Worm (Caenorhabditis elegans) whole organism, L4/young adult: ENCODE measurements around the gene cpx-2.

Source experiments
- W03F9.2 ChIP-seq: fragments of 150-350 bp; optimal IDR thresholded peaks from 2 replicates; lab custom pipeline; 2014; ENCODE audit warnings: missing biosample characterization, missing genetic modification characterization
- dao-5 ChIP-seq: sonication (generic microtip); optimal IDR thresholded peaks from 2 replicates; lab custom pipeline; 2016; ENCODE audit warnings: missing genotype, missing genetic modification characterization, moderate library complexity, missing compliant biosample characterization
- him-1 ChIP-seq: sonication (generic microtip); optimal IDR thresholded peaks from 2 replicates; lab custom pipeline; 2016; ENCODE audit warnings: missing genotype, missing genetic modification reagents, missing genetic modification characterization, missing compliant biosample characterization

- TF ChIP-seq W03F9.2 (tag; lab: Kevin White, UChicago), result no peak
- TF ChIP-seq him-1 (tag; lab: Kevin White, UChicago), result no peak
- no peak for TF ChIP-seq dao-5 (tag; lab: Kevin White, UChicago)
Observed at ce11 chrX:13071120-13071519, at the start of gene cpx-2.
